Worm (Caenorhabditis elegans) whole organism, L1 larva: ENCODE results near the gene C33F10.1.
A peak's percentile ranks its signal among the peaks of the same experiment; 100 is the strongest.
"Not testable (repeated sequence)": the region's sequence is repeated elsewhere in the genome, so short reads cannot be mapped to it uniquely, and the experiment has no call there.

Source experiments
- C04F5.9 ChIP-seq: sonication (generic microtip); optimal IDR thresholded peaks from 2 replicates; lab custom pipeline; 2016; ENCODE audit warnings: missing genetic modification characterization, missing compliant biosample characterization
- C16A3.4 ChIP-seq: fragments of 150-350 bp; optimal IDR thresholded peaks from 2 replicates; lab custom pipeline; 2014; ENCODE audit warnings: missing biosample characterization, missing genetic modification characterization
- C34B4.2 ChIP-seq: sonication (generic microtip); optimal IDR thresholded peaks from 2 replicates; lab custom pipeline; 2017; ENCODE audit warnings: mild to moderate bottlenecking, missing genetic modification characterization, missing compliant biosample characterization
- aha-1 ChIP-seq: fragments of 150-350 bp; optimal IDR thresholded peaks from 2 replicates; lab custom pipeline; 2014; ENCODE audit warnings: missing biosample characterization, missing genetic modification characterization
- alr-1 ChIP-seq: fragments of 200-800 bp; sonication (Bioruptor generic); optimal IDR thresholded peaks from 2 replicates; lab custom pipeline; 2018; ENCODE audit warnings: borderline replicate concordance, mild to moderate bottlenecking, missing genetic modification characterization, missing compliant biosample characterization
- ama-1 ChIP-seq: fragments of 150-350 bp; optimal IDR thresholded peaks from 2 replicates; lab custom pipeline; 2014
- blmp-1 ChIP-seq: fragments of 150-350 bp; optimal IDR thresholded peaks from 2 replicates; lab custom pipeline; 2014; ENCODE audit warnings: missing biosample characterization, missing genetic modification characterization
- ceh-63 ChIP-seq: fragments of 200-800 bp; sonication (Bioruptor generic); optimal IDR thresholded peaks from 2 replicates; lab custom pipeline; 2018; ENCODE audit warnings: mild to moderate bottlenecking, missing genetic modification characterization, missing compliant biosample characterization
- ceh-82 ChIP-seq, 3 experiments: fragments of 150-350 bp in 1 of 3; sonication (generic microtip) in 2 of 3; optimal IDR thresholded peaks; 2 replicates each; lab custom pipeline; 2014 to 2017; ENCODE audit warnings: missing biosample characterization in 3 of 3, missing genetic modification characterization in 3 of 3
- ceh-90 ChIP-seq: sonication (generic microtip); optimal IDR thresholded peaks from 2 replicates; lab custom pipeline; 2016; ENCODE audit warnings: missing genetic modification characterization, missing compliant biosample characterization
- efl-1 ChIP-seq, 4 experiments: fragments of 150-350 bp; optimal IDR thresholded peaks in 3 of 4; peaks in 1 of 4; 1 replicate in 1 of 4; 2 replicates in 3 of 4; lab custom pipeline; 2014; ENCODE audit warnings: missing biosample characterization in 2 of 4, missing genetic modification characterization in 2 of 4, missing genetic modification reagents in 2 of 4
- efl-3 ChIP-seq: fragments of 200-800 bp; sonication (Bioruptor generic); optimal IDR thresholded peaks from 2 replicates; lab custom pipeline; 2018; ENCODE audit warnings: mild to moderate bottlenecking, missing genetic modification characterization, missing compliant biosample characterization
- elt-3 ChIP-seq, 6 experiments: fragments of 150-350 bp in 1 of 6; sonication (generic microtip); optimal IDR thresholded peaks; 2 replicates each; lab custom pipeline; 2017 to 2018; ENCODE audit warnings: missing biosample characterization in 6 of 6, missing genetic modification characterization in 6 of 6, inconsistent platforms in 1 of 6
- ets-5 ChIP-seq: fragments of 200-800 bp; sonication (Bioruptor generic); IDR thresholded peaks from 2 replicates; pipeline ENCODE4 v1.3.6; 2022; ENCODE audit warnings: missing genetic modification characterization, missing compliant biosample characterization
- fos-1 ChIP-seq: fragments of 150-350 bp; optimal IDR thresholded peaks from 2 replicates; lab custom pipeline; 2014; ENCODE audit warnings: missing biosample characterization, missing genetic modification characterization
- irx-1 ChIP-seq: sonication (generic microtip); optimal IDR thresholded peaks from 2 replicates; lab custom pipeline; 2016; ENCODE audit warnings: missing genetic modification characterization, missing compliant biosample characterization
- jun-1 ChIP-seq: fragments of 150-350 bp; optimal IDR thresholded peaks from 2 replicates; lab custom pipeline; 2014; ENCODE audit warnings: missing biosample characterization, missing genetic modification reagents, missing genetic modification characterization
- lin-15B ChIP-seq: fragments of 150-350 bp; sonication (generic microtip); optimal IDR thresholded peaks from 3 replicates; lab custom pipeline; 2014; ENCODE audit warnings: missing biosample characterization, missing genetic modification characterization
- lir-3 ChIP-seq: sonication (generic microtip); optimal IDR thresholded peaks from 2 replicates; lab custom pipeline; 2016; ENCODE audit warnings: mild to moderate bottlenecking, missing genetic modification characterization, moderate library complexity, missing compliant biosample characterization; ENCODE audit not compliant: poor library complexity
- mab-9 ChIP-seq: fragments of 200-800 bp; sonication (Bioruptor generic); IDR thresholded peaks from 2 replicates; pipeline ENCODE4 v1.3.6; 2022; ENCODE audit warnings: missing genetic modification reagents, missing genetic modification characterization, missing compliant biosample characterization
- mdl-1 ChIP-seq, 2 experiments: fragments of 150-350 bp; optimal IDR thresholded peaks; 2 replicates each; lab custom pipeline; 2014 to 2017; ENCODE audit warnings: missing biosample characterization in 2 of 2, missing genetic modification characterization in 2 of 2, inconsistent platforms in 1 of 2
- mef-2 ChIP-seq: fragments of 150-350 bp; optimal IDR thresholded peaks from 2 replicates; lab custom pipeline; 2014; ENCODE audit warnings: missing biosample characterization, missing genetic modification characterization
- nhr-11 ChIP-seq: fragments of 150-350 bp; optimal IDR thresholded peaks from 2 replicates; lab custom pipeline; 2014; ENCODE audit warnings: missing biosample characterization, missing genetic modification characterization
- nhr-47 ChIP-seq: sonication (generic microtip); optimal IDR thresholded peaks from 2 replicates; lab custom pipeline; 2016; ENCODE audit warnings: mild to moderate bottlenecking, missing genetic modification characterization, moderate library complexity, missing compliant biosample characterization
- nhr-90 ChIP-seq: sonication (generic microtip); optimal IDR thresholded peaks from 2 replicates; lab custom pipeline; 2016; ENCODE audit warnings: mild to moderate bottlenecking, missing genetic modification characterization, missing compliant biosample characterization; ENCODE audit not compliant: poor library complexity
- pax-3 ChIP-seq: fragments of 200-800 bp; sonication (Bioruptor generic); optimal IDR thresholded peaks from 2 replicates; lab custom pipeline; 2018; ENCODE audit warnings: mild to moderate bottlenecking, missing genetic modification characterization, moderate library complexity, missing compliant biosample characterization
- rnt-1 ChIP-seq: sonication (generic microtip); optimal IDR thresholded peaks from 2 replicates; lab custom pipeline; 2016; ENCODE audit warnings: mild to moderate bottlenecking, missing genetic modification characterization, moderate library complexity, missing compliant biosample characterization
- skn-1 ChIP-seq: fragments of 150-350 bp; optimal IDR thresholded peaks from 2 replicates; lab custom pipeline; 2014; ENCODE audit warnings: missing biosample characterization, missing genetic modification characterization
- sptf-1 ChIP-seq: fragments of 150-350 bp; optimal IDR thresholded peaks from 2 replicates; lab custom pipeline; 2014; ENCODE audit warnings: missing biosample characterization, missing genetic modification characterization
- tbx-2 ChIP-seq: sonication (generic microtip); optimal IDR thresholded peaks from 2 replicates; lab custom pipeline; 2016; ENCODE audit warnings: missing genetic modification characterization, missing compliant biosample characterization
- unc-98 ChIP-seq: fragments of 200-800 bp; sonication (Bioruptor generic); IDR thresholded peaks from 2 replicates; pipeline ENCODE4 v1.3.6; 2022; ENCODE audit warnings: missing genetic modification characterization, missing compliant biosample characterization
- ztf-4 ChIP-seq: fragments of 150-350 bp; optimal IDR thresholded peaks from 2 replicates; lab custom pipeline; 2014; ENCODE audit warnings: missing biosample characterization, missing genetic modification characterization

C33F10.1 gene

DNA sequence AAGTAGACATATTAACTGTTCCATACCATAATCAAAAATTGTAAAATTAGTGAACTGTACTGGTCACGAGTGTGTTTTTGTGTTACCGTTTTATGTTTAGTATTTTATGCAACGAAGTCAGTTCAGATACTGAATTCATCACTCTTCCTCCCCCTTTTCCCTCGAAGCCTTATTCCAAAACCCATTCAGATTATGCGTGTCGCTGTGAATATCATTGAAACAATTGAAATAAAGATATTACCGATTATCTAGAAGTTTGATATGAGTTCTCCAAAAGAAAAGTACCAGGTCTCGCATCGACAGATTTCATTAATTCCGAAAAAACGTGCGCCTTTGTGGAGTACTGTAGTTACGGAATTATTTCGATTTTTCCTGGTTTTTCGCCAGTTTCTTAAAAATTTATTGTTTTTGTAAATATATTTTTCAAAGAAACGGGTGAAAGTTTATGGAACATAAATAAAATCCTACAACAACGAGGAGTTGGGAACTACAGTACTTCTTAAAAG, 24.1 kb downstream of the C33F10.1 start:
- no peak for TF ChIP-seq efl-1 (optimal IDR thresholded peaks at IDR 0.05; lab: Kevin White, UChicago)
- peak in 1 of 2 experiments; percentile 85 for TF ChIP-seq efl-1 (GFP tag; optimal IDR thresholded peaks at IDR 0.05 in 1 of 2; lab: Kevin White, UChicago)
- TF ChIP-seq aha-1 (tag; lab: Kevin White, UChicago): no peak
- peak; percentile 0 for TF ChIP-seq blmp-1 (tag; lab: Kevin White, UChicago)

DNA sequence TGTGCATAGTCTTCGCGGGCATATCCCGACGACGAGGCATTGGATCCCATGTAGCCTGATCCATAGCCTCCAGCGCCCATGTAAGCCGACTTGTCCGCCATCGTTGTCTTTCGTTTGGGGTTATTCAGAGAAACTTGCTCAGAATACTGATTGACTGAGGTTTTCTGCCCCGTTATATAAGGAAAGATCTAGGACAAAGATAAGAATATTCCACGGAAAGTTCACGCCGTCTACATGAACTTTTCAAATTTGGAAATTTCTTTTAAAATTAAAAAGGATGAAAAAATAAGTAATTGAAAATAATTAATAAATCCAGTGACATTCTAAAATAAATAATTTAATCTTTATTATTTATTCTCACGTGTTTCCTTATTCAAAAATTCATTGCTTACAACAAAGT, 25.4 kb downstream of the C33F10.1 start, which contains the start of the genes nspd-5 and F11G11.4:
nspd-5 (minus strand) TSS at position 101 of the 400 bp plus-strand sequence.
F11G11.4 (plus strand) TSS at position 335 of the 400 bp plus-strand sequence.
- not testable (repeated sequence) for TF ChIP-seq mdl-1 (tag; optimal IDR thresholded peaks at IDR 0.05; lab: Kevin White, UChicago); C34B4.2 (tag; lab: Kevin White, UChicago); skn-1

DNA sequence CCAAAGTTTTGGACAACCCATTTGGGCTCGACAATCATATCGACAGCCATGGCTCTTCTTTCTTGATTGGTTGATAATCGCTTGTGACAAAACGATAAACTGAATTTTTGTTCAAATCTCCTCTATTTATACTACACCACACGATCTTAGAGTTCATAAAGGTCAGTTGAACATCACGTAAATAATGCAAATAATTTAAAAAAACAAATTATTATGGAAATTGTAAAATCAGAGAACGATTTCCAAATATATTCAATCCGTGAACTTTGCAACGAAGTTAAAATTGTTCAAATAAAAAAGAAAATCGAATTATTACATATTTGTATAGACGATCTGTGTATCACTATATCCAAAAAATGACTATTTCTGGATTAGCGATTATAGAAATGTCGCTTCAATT, 28.5 kb downstream of the C33F10.1 start, which contains the start of the genes mpst-4 and F11G11.14:
mpst-4 (minus strand) TSS at position 101 of the 400 bp plus-strand sequence.
F11G11.14 (plus strand) TSS at position 325 of the 400 bp plus-strand sequence.
- TF ChIP-seq lin-15B: no peak
- no peak for TF ChIP-seq C04F5.9 (tag; lab: Kevin White, UChicago)
- no peak for TF ChIP-seq ceh-63 (GFP tag; lab: Kevin White, UChicago)
- TF ChIP-seq fos-1 (tag; lab: Kevin White, UChicago): no peak
- no peak for TF ChIP-seq efl-3 (GFP tag; lab: Kevin White, UChicago)
- no peak for TF ChIP-seq lir-3 (tag; lab: Kevin White, UChicago)
- TF ChIP-seq ama-1: no peak
- TF ChIP-seq nhr-90 (tag; lab: Kevin White, UChicago): no peak

DNA sequence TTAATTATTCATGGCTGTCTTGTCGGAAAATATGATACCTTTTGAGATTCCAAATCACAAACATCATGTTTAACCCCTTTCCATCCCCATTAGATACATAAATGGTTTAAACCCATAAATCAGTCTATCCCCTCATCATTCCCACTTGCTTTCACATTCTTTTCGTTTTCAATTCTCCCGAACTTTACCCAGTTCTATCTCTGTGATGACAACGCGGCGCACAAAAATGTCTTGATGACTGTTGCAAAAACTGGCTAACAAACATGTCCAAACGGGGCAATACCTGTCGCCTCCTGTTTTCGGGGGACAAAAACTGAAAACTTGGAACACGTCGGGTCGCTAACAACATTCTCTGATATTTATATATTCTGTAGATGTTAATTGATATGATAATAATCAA, 31.2 kb downstream of the C33F10.1 start:
- no peak for TF ChIP-seq C16A3.4
- no peak for TF ChIP-seq alr-1
- no peak for TF ChIP-seq ceh-82 (tag; optimal IDR thresholded peaks at IDR 0.05; lab: Kevin White, UChicago)
- no peak for TF ChIP-seq fos-1 (tag; lab: Kevin White, UChicago)
- no peak for TF ChIP-seq irx-1
- TF ChIP-seq mef-2 (tag; lab: Kevin White, UChicago): no peak
- no peak for TF ChIP-seq ets-5 (GFP tag; lab: Robert Waterston, UW)
- TF ChIP-seq ceh-90 (tag; lab: Kevin White, UChicago): no peak
- no peak for TF ChIP-seq sptf-1 (tag; lab: Kevin White, UChicago)
- peak; percentile 93 for TF ChIP-seq blmp-1 (tag; lab: Kevin White, UChicago)
- TF ChIP-seq ztf-4 (tag; lab: Kevin White, UChicago): peak; percentile 59
- no peak for TF ChIP-seq nhr-47
- no peak for TF ChIP-seq tbx-2 (tag; lab: Kevin White, UChicago)
- no peak for TF ChIP-seq mab-9 (GFP tag; lab: Robert Waterston, UW)
- TF ChIP-seq unc-98 (GFP tag; lab: Robert Waterston, UW): no peak
- peak; percentile 63 for TF ChIP-seq ama-1
- no peak for TF ChIP-seq pax-3 (tag; lab: Kevin White, UChicago)
- TF ChIP-seq elt-3 (tag; optimal IDR thresholded peaks at IDR 0.05; lab: Kevin White, UChicago): no peak
- no peak for TF ChIP-seq nhr-11 (tag; lab: Kevin White, UChicago)
- TF ChIP-seq jun-1 (tag; lab: Kevin White, UChicago): peak; percentile 40
- TF ChIP-seq, all 84 proteins: peak for 4

ce11 chrII:4867476-4867875, 32.7 kb downstream of the C33F10.1 start, which contains the start of gene col-17:
Gene col-17 (minus strand): TSS chrII:4867576.
- TF ChIP-seq efl-1 (optimal IDR thresholded peaks at IDR 0.05; lab: Kevin White, UChicago) (no peak), efl-1 (GFP tag; optimal IDR thresholded peaks at IDR 0.05 in 1 of 2; lab: Kevin White, UChicago) (peak in 1 of 2 experiments; percentile 21), rnt-1 (tag; lab: Kevin White, UChicago) (no peak)
